Worm (Caenorhabditis elegans): ENCODE data around the gene dpy-26.

The dpy-26 gene

ce11 chrIV:12463370-12463769, 12.2 kb upstream of the dpy-26 start, which contains the start of gene C25G4.8:
Gene C25G4.8, minus strand, starts transcription at chrIV:12463470.
- TF ChIP-seq syd-9 (tag; optimal IDR thresholded peaks at IDR 0.05): no peak
- TF ChIP-seq ceh-31 (tag; optimal IDR thresholded peaks at IDR 0.05): no peak
- TF ChIP-seq eyg-1 (tag; optimal IDR thresholded peaks at IDR 0.05): no peak
- TF ChIP-seq Y22D7AL.16 (tag; optimal IDR thresholded peaks at IDR 0.05): no peak
- no peak for TF ChIP-seq odd-2 (tag; optimal IDR thresholded peaks at IDR 0.05)
- no peak for TF ChIP-seq mec-3 (tag; optimal IDR thresholded peaks at IDR 0.05; ENCODE audit: borderline replicate concordance)
- TF ChIP-seq nfya-1 (tag; optimal IDR thresholded peaks at IDR 0.05): no peak
- TF ChIP-seq fax-1 (tag; optimal IDR thresholded peaks at IDR 0.05): no peak
- TF ChIP-seq C08G9.2 (tag; optimal IDR thresholded peaks at IDR 0.05): no peak
- no peak for TF ChIP-seq elt-2 (tag; optimal IDR thresholded peaks at IDR 0.05)
- no peak for TF ChIP-seq ceh-30 (tag; optimal IDR thresholded peaks at IDR 0.05)
- TF ChIP-seq elt-4 (tag; optimal IDR thresholded peaks at IDR 0.05): no peak
- no peak for TF ChIP-seq gmeb-2 (tag; optimal IDR thresholded peaks at IDR 0.05)
- no peak for TF ChIP-seq pha-2 (tag; optimal IDR thresholded peaks at IDR 0.05)
- no peak for TF ChIP-seq ceh-48 (tag; optimal IDR thresholded peaks at IDR 0.05)
- TF ChIP-seq C38D4.7 (GFP tag; optimal IDR thresholded peaks at IDR 0.05): no peak
- no peak for TF ChIP-seq sdc-2 (tag; optimal IDR thresholded peaks at IDR 0.05)
- no peak for TF ChIP-seq dve-1 (tag; optimal IDR thresholded peaks at IDR 0.05)
- TF ChIP-seq zip-5 (tag; optimal IDR thresholded peaks at IDR 0.05): no peak

- TF ChIP-seq fkh-10 (GFP tag; optimal IDR thresholded peaks at IDR 0.05) (no peak), ceh-19 (GFP tag; optimal IDR thresholded peaks at IDR 0.05) (no peak), hlh-6 (tag; optimal IDR thresholded peaks at IDR 0.05) (no peak), lin-11 (tag; optimal IDR thresholded peaks at IDR 0.05) (no peak), K09A11.1 (tag; optimal IDR thresholded peaks at IDR 0.05; ENCODE audit: insufficient read depth) (no peak), ceh-9 (tag; optimal IDR thresholded peaks at IDR 0.05) (no peak), sox-2 (GFP tag; IDR thresholded peaks at IDR 0.05) (no peak)
Observed at ce11 chrIV:12456613-12457012, 5.5 kb upstream of the dpy-26 start, which contains the start of gene C25G4.7. Gene C25G4.7, plus strand, starts transcription at chrIV:12456913.

- TF ChIP-seq pha-2 (tag; optimal IDR thresholded peaks at IDR 0.05): no peak
- no peak for TF ChIP-seq sox-2 (GFP tag; IDR thresholded peaks at IDR 0.05)
- no peak for TF ChIP-seq ceh-6 (GFP tag; optimal IDR thresholded peaks at IDR 0.05)
- no peak for TF ChIP-seq hlh-6 (tag; optimal IDR thresholded peaks at IDR 0.05)
- no peak for TF ChIP-seq nfya-1 (tag; optimal IDR thresholded peaks at IDR 0.05)
Observed at ce11 chrIV:12454750-12455149, 3.6 kb upstream of the dpy-26 start, which contains the start of gene smz-1. Gene smz-1, plus strand, starts transcription at chrIV:12455050.

ce11 chrIV:12454115-12454514, 3.0 kb upstream of the dpy-26 start, which contains the start of gene spe-44:
Gene spe-44, minus strand, starts transcription at chrIV:12454215.
- TF ChIP-seq unc-42 (tag; optimal IDR thresholded peaks at IDR 0.05): no peak
- no peak for TF ChIP-seq ceh-6 (GFP tag; optimal IDR thresholded peaks at IDR 0.05)

- no peak for TF ChIP-seq ceh-14 (tag; optimal IDR thresholded peaks at IDR 0.05)
- TF ChIP-seq Y22D7AL.16 (tag; optimal IDR thresholded peaks at IDR 0.05): no peak
Observed at ce11 chrIV:12445463-12445934, 5.6 kb downstream of the dpy-26 start, which contains the start of gene C25G4.3. Gene C25G4.3, minus strand, starts transcription at chrIV:12445884.

- TF ChIP-seq eyg-1 (tag; optimal IDR thresholded peaks at IDR 0.05) (no peak), fkh-10 (GFP tag; optimal IDR thresholded peaks at IDR 0.05) (no peak)
Observed at ce11 chrIV:12443936-12444335, 7.2 kb downstream of the dpy-26 start, which contains the start of gene C25G4.2. Gene C25G4.2, minus strand, starts transcription at chrIV:12444035.

- TF ChIP-seq ceh-34 (tag; optimal IDR thresholded peaks at IDR 0.05) (no peak), nhr-11 (tag; optimal IDR thresholded peaks at IDR 0.05) (no peak), ahr-1 (tag; optimal IDR thresholded peaks at IDR 0.05) (no peak), eyg-1 (tag; optimal IDR thresholded peaks at IDR 0.05) (no peak), sdc-2 (tag; optimal IDR thresholded peaks at IDR 0.05) (no peak), ceh-31 (tag; optimal IDR thresholded peaks at IDR 0.05) (no peak), unc-3 (GFP tag; conservative IDR thresholded peaks at IDR 0.05) (no peak), unc-3 (tag; optimal IDR thresholded peaks at IDR 0.05) (no peak)
Observed at ce11 chrIV:12441715-12442114, 9.4 kb downstream of the dpy-26 start, which contains the start of gene C25G4.17. Gene C25G4.17, plus strand, starts transcription at chrIV:12442015.
